Worm (Caenorhabditis elegans) whole organism, young adult: ENCODE results near the gene rpb-11.

Experiments
- F10E7.11 ChIP-seq: sonication (generic microtip); optimal IDR thresholded peaks from 2 replicates; lab custom pipeline; 2017; ENCODE audit warnings: mild to moderate bottlenecking, missing genetic modification characterization, moderate library complexity, missing compliant biosample characterization
- F37B4.10 ChIP-seq: fragments of 200-800 bp; sonication (Bioruptor generic); IDR thresholded peaks from 2 replicates; pipeline ENCODE4 v1.3.6; 2022; ENCODE audit warnings: missing genetic modification characterization, missing compliant biosample characterization
- F39B2.1 ChIP-seq: fragments of 200-800 bp; sonication (Bioruptor generic); IDR thresholded peaks from 2 replicates; pipeline ENCODE4 v1.3.6; 2022; ENCODE audit warnings: missing genetic modification reagents, missing genetic modification characterization, missing compliant biosample characterization
- F52B5.7 ChIP-seq: sonication (generic microtip); optimal IDR thresholded peaks from 2 replicates; lab custom pipeline; 2016; ENCODE audit warnings: mild to moderate bottlenecking, missing genetic modification characterization, missing compliant biosample characterization
- F55B11.4 ChIP-seq: sonication (generic microtip); optimal IDR thresholded peaks from 2 replicates; lab custom pipeline; 2016; ENCODE audit warnings: missing compliant biosample characterization, missing genetic modification characterization, borderline replicate concordance; ENCODE audit not compliant: insufficient read depth
- F57A8.1 ChIP-seq: fragments of 200-800 bp; sonication (Bioruptor generic); optimal IDR thresholded peaks from 2 replicates; lab custom pipeline; 2018; ENCODE audit warnings: mild to moderate bottlenecking, missing genetic modification characterization, moderate library complexity, missing compliant biosample characterization
- K12H6.12 ChIP-seq: fragments of 200-800 bp; sonication (Bioruptor generic); optimal IDR thresholded peaks from 2 replicates; lab custom pipeline; 2018; ENCODE audit warnings: mild to moderate bottlenecking, missing genetic modification characterization, missing compliant biosample characterization
- T07F8.4 ChIP-seq: sonication (generic microtip); optimal IDR thresholded peaks from 2 replicates; lab custom pipeline; 2016; ENCODE audit warnings: mild to moderate bottlenecking, missing genetic modification characterization, moderate library complexity, missing compliant biosample characterization
- T26A5.8 ChIP-seq: sonication (generic microtip); optimal IDR thresholded peaks from 2 replicates; lab custom pipeline; 2016; ENCODE audit warnings: missing genetic modification characterization, missing compliant biosample characterization
- Y53G8AR.9 ChIP-seq: fragments of 200-800 bp; sonication (Bioruptor generic); conservative IDR thresholded peaks from 2 replicates; pipeline ENCODE4 v1.3.6; 2022; ENCODE audit warnings: missing genetic modification reagents, missing genetic modification characterization, missing compliant biosample characterization
- Y56A3A.18 ChIP-seq: fragments of 200-800 bp; sonication (Bioruptor generic); IDR thresholded peaks from 2 replicates; pipeline ENCODE4 v1.3.6; 2022; ENCODE audit warnings: missing genetic modification reagents, missing genetic modification characterization, missing compliant biosample characterization
- ama-1 ChIP-seq, 3 experiments: fragments of 150-350 bp in 1 of 3; sonication (generic microtip) in 2 of 3; optimal IDR thresholded peaks; 2 replicates each; lab custom pipeline; 2014 to 2018; ENCODE audit warnings: missing biosample characterization in 2 of 3, missing genetic modification characterization in 2 of 3, missing genetic modification reagents in 2 of 3
- atf-7 ChIP-seq: sonication (generic microtip); optimal IDR thresholded peaks from 2 replicates; lab custom pipeline; 2017; ENCODE audit warnings: mild to moderate bottlenecking, missing genetic modification characterization, missing compliant biosample characterization
- attf-3 ChIP-seq: fragments of 200-800 bp; sonication (Bioruptor generic); conservative IDR thresholded peaks from 2 replicates; pipeline ENCODE4 v1.3.6; 2022; ENCODE audit warnings: missing genetic modification reagents, missing genetic modification characterization, missing compliant biosample characterization
- attf-5 ChIP-seq: fragments of 200-800 bp; sonication (Bioruptor generic); optimal IDR thresholded peaks from 2 replicates; lab custom pipeline; 2018; ENCODE audit warnings: mild to moderate bottlenecking, missing genetic modification characterization, missing compliant biosample characterization
- attf-6 ChIP-seq: fragments of 200-800 bp; sonication (Bioruptor generic); IDR thresholded peaks from 2 replicates; pipeline ENCODE4 v1.3.6; 2022; ENCODE audit warnings: missing genetic modification reagents, missing genetic modification characterization, missing compliant biosample characterization
- bed-1 ChIP-seq: fragments of 200-800 bp; sonication (Bioruptor generic); IDR thresholded peaks from 2 replicates; pipeline ENCODE4 v1.3.6; 2022; ENCODE audit warnings: missing genetic modification reagents, missing genetic modification characterization, missing compliant biosample characterization
- ceh-40 ChIP-seq: fragments of 200-800 bp; sonication (Bioruptor generic); IDR thresholded peaks from 2 replicates; pipeline ENCODE4 v1.3.6; 2022; ENCODE audit warnings: missing genetic modification characterization, missing compliant biosample characterization
- dox-1 ChIP-seq: fragments of 200-800 bp; sonication (Bioruptor generic); IDR thresholded peaks from 2 replicates; pipeline ENCODE4 v1.3.6; 2022; ENCODE audit warnings: missing genetic modification reagents, missing genetic modification characterization, missing compliant biosample characterization
- egrh-3 ChIP-seq: fragments of 200-800 bp; sonication (Bioruptor generic); IDR thresholded peaks from 2 replicates; pipeline ENCODE4 v1.3.6; 2022; ENCODE audit warnings: missing genetic modification reagents, missing genetic modification characterization, missing compliant biosample characterization
- ets-4 ChIP-seq: fragments of 200-800 bp; sonication (Bioruptor generic); optimal IDR thresholded peaks from 2 replicates; lab custom pipeline; 2018; ENCODE audit warnings: mild to moderate bottlenecking, missing genetic modification characterization, missing compliant biosample characterization
- gei-17 ChIP-seq: fragments of 200-800 bp; sonication (Bioruptor generic); optimal IDR thresholded peaks from 2 replicates; lab custom pipeline; 2018; ENCODE audit warnings: mild to moderate bottlenecking, missing genetic modification characterization, missing compliant biosample characterization
- hsf-1 ChIP-seq: fragments of 200-800 bp; sonication (Bioruptor generic); IDR thresholded peaks from 2 replicates; pipeline ENCODE4 v1.3.6; 2022; ENCODE audit warnings: missing genetic modification reagents, missing genetic modification characterization, missing compliant biosample characterization
- lag-1 ChIP-seq: fragments of 200-800 bp; sonication (Bioruptor generic); IDR thresholded peaks from 2 replicates; pipeline ENCODE4 v1.3.6; 2022; ENCODE audit warnings: missing genetic modification reagents, missing genetic modification characterization, missing compliant biosample characterization
- let-607 ChIP-seq, 2 experiments: fragments of 200-800 bp in 1 of 2; sonication (Bioruptor generic) in 1 of 2; sonication (generic microtip) in 1 of 2; optimal IDR thresholded peaks; 2 replicates each; lab custom pipeline; 2016 to 2018; ENCODE audit warnings: mild to moderate bottlenecking in 2 of 2, missing compliant biosample characterization in 2 of 2, missing genetic modification characterization in 2 of 2, moderate library complexity in 2 of 2, missing genotype in 1 of 2
- lin-26 ChIP-seq: fragments of 200-800 bp; sonication (Bioruptor generic); IDR thresholded peaks from 2 replicates; pipeline ENCODE4 v1.3.6; 2022; ENCODE audit warnings: missing genetic modification reagents, missing genetic modification characterization, missing compliant biosample characterization
- lin-54 ChIP-seq: fragments of 200-800 bp; sonication (Bioruptor generic); optimal IDR thresholded peaks from 2 replicates; lab custom pipeline; 2018; ENCODE audit warnings: mild to moderate bottlenecking, missing genetic modification characterization, missing compliant biosample characterization
- lir-1 ChIP-seq: fragments of 200-800 bp; sonication (Bioruptor generic); conservative IDR thresholded peaks from 2 replicates; pipeline ENCODE4 v1.3.6; 2022; ENCODE audit warnings: missing genetic modification reagents, missing genetic modification characterization, missing compliant biosample characterization
- lsl-1 ChIP-seq: fragments of 200-800 bp; sonication (Bioruptor generic); optimal IDR thresholded peaks from 2 replicates; lab custom pipeline; 2018; ENCODE audit warnings: mild to moderate bottlenecking, missing genetic modification characterization, moderate library complexity, missing compliant biosample characterization
- lsy-27 ChIP-seq: sonication (generic microtip); optimal IDR thresholded peaks from 2 replicates; lab custom pipeline; 2017; ENCODE audit warnings: missing genetic modification characterization, mild to moderate bottlenecking, missing compliant biosample characterization, antibody characterized with exemption, missing genotype, borderline replicate concordance; ENCODE audit not compliant: insufficient read depth
- madf-6 ChIP-seq: fragments of 200-800 bp; sonication (Bioruptor generic); IDR thresholded peaks from 2 replicates; pipeline ENCODE4 v1.3.6; 2022; ENCODE audit warnings: missing genetic modification reagents, missing genetic modification characterization, missing compliant biosample characterization
- mcd-1 ChIP-seq: fragments of 200-800 bp; sonication (Bioruptor generic); IDR thresholded peaks from 2 replicates; pipeline ENCODE4 v1.3.6; 2022; ENCODE audit warnings: missing genetic modification reagents, missing genetic modification characterization, missing compliant biosample characterization
- mel-28 ChIP-seq: sonication (generic microtip); optimal IDR thresholded peaks from 2 replicates; lab custom pipeline; 2016; ENCODE audit warnings: borderline replicate concordance, mild to moderate bottlenecking, missing genetic modification characterization, missing compliant biosample characterization
- mes-4 ChIP-seq: sonication (generic microtip); optimal IDR thresholded peaks from 2 replicates; lab custom pipeline; 2016; ENCODE audit warnings: missing genotype, missing genetic modification characterization, missing compliant biosample characterization
- nfya-2 ChIP-seq: fragments of 200-800 bp; sonication (Bioruptor generic); IDR thresholded peaks from 2 replicates; pipeline ENCODE4 v1.3.6; 2022; ENCODE audit warnings: missing genetic modification reagents, missing genetic modification characterization, missing compliant biosample characterization
- nfyb-1 ChIP-seq: fragments of 200-800 bp; sonication (Bioruptor generic); IDR thresholded peaks from 2 replicates; pipeline ENCODE4 v1.3.6; 2022; ENCODE audit warnings: missing genetic modification reagents, missing genetic modification characterization, missing compliant biosample characterization
- rec-8 ChIP-seq, 2 experiments: sonication (generic microtip); optimal IDR thresholded peaks; 2 replicates each; lab custom pipeline; 2016; ENCODE audit warnings: mild to moderate bottlenecking in 2 of 2, missing genetic modification characterization in 2 of 2, missing genetic modification reagents in 2 of 2, missing genotype in 2 of 2, missing biosample characterization in 1 of 2, missing compliant biosample characterization in 1 of 2, moderate library complexity in 1 of 2
- snpc-1.1 ChIP-seq: sonication (generic microtip); optimal IDR thresholded peaks from 2 replicates; lab custom pipeline; 2017; ENCODE audit warnings: missing genetic modification characterization, mild to moderate bottlenecking, missing compliant biosample characterization, antibody characterized with exemption, moderate library complexity, missing genotype, missing genetic modification reagents; ENCODE audit not compliant: insufficient read depth
- somi-1 ChIP-seq: fragments of 200-800 bp; sonication (Bioruptor generic); optimal IDR thresholded peaks from 2 replicates; lab custom pipeline; 2018; ENCODE audit warnings: mild to moderate bottlenecking, missing genetic modification characterization, missing compliant biosample characterization
- sptf-2 ChIP-seq: fragments of 200-800 bp; sonication (Bioruptor generic); optimal IDR thresholded peaks from 2 replicates; lab custom pipeline; 2018; ENCODE audit warnings: mild to moderate bottlenecking, missing genetic modification characterization, missing compliant biosample characterization
- unc-130 ChIP-seq: sonication (generic microtip); optimal IDR thresholded peaks from 2 replicates; lab custom pipeline; 2016; ENCODE audit warnings: missing genetic modification reagents, missing genetic modification characterization, missing compliant biosample characterization
- unc-62 ChIP-seq: fragments of 150-350 bp; optimal IDR thresholded peaks from 2 replicates; lab custom pipeline; 2014; ENCODE audit warnings: missing biosample characterization, missing genetic modification reagents, missing genetic modification characterization
- zfh-2 ChIP-seq: fragments of 200-800 bp; sonication (Bioruptor generic); conservative IDR thresholded peaks from 2 replicates; pipeline ENCODE4 v1.3.6; 2022; ENCODE audit warnings: missing genetic modification reagents, missing genetic modification characterization, missing compliant biosample characterization
- ztf-25 ChIP-seq: fragments of 200-800 bp; sonication (Bioruptor generic); IDR thresholded peaks from 2 replicates; pipeline ENCODE4 v1.3.6; 2022; ENCODE audit warnings: missing genetic modification reagents, missing genetic modification characterization, missing compliant biosample characterization

Gene rpb-11

DNA sequence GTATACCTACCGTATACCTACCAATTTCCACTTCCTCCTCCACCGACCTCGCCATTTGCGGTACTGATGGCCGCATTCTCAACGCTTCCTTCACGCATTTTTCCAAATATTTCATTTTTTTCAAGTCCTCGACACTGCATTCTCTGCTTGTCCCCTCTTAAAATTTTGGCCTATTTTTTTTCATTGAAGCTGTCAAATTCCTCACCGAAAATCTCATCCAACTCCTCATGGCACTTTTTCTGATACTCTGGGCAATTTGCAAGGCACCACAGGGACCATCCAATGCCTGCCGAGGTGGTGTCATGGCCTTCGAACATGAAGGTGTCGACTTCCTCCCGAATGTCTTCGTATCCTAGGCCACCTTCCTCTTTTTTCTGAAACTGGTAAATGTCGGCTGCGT, 45.2 kb upstream of the rpb-11 start:
- 0 out of 2 replicates have a peak, but pooled peaks have one; percentile 48 for TF ChIP-seq F37B4.10
- no peak for TF ChIP-seq Y56A3A.18 (GFP tag; lab: Robert Waterston, UW)

ce11 chrII:14016865-14017264, 43.0 kb upstream of the rpb-11 start, which contains the start of gene cyp-37A1:
TSS of gene cyp-37A1 (minus strand) at chrII:14016965.
- TF ChIP-seq F10E7.11 (tag; lab: Kevin White, UChicago) (no peak), Y56A3A.18 (GFP tag; lab: Robert Waterston, UW) (no peak), hsf-1 (no peak), rec-8 (tag; optimal IDR thresholded peaks at IDR 0.05; lab: Kevin White, UChicago) (no peak), F37B4.10 (no peak), lin-26 (GFP tag; lab: Robert Waterston, UW) (no peak), mel-28 (no peak), F39B2.1 (GFP tag; lab: Robert Waterston, UW) (no peak), bed-1 (GFP tag; lab: Robert Waterston, UW) (no peak), gei-17 (GFP tag; lab: Kevin White, UChicago) (no peak), nfyb-1 (GFP tag; lab: Robert Waterston, UW) (no peak), attf-5 (GFP tag; lab: Kevin White, UChicago) (no peak), zfh-2 (GFP tag; lab: Robert Waterston, UW) (no peak)

- TF ChIP-seq let-607 (tag; optimal IDR thresholded peaks at IDR 0.05; lab: Kevin White, UChicago) (peak; percentile 29 to 58), nfya-2 (GFP tag; lab: Robert Waterston, UW) (no peak), attf-6 (peak; percentile 96), unc-62 (no peak), bed-1 (GFP tag; lab: Robert Waterston, UW) (no peak), T26A5.8 (tag; lab: Kevin White, UChicago) (peak; percentile 78), egrh-3 (GFP tag; lab: Robert Waterston, UW) (peak; percentile 39; the same call in 1 of the 2 replicates), unc-130 (peak; percentile 60), ets-4 (GFP tag; lab: Kevin White, UChicago) (peak; percentile 0), K12H6.12 (tag; lab: Kevin White, UChicago) (peak; percentile 31), F57A8.1 (GFP tag; lab: Kevin White, UChicago) (no peak), lsl-1 (GFP tag; lab: Kevin White, UChicago) (peak; percentile 80), F52B5.7 (tag; lab: Kevin White, UChicago) (peak; percentile 72), snpc-1.1 (tag; lab: Kevin White, UChicago) (peak; percentile 99), mes-4 (tag; lab: Kevin White, UChicago) (peak; percentile 69), dox-1 (GFP tag; lab: Robert Waterston, UW) (peak; percentile 95), T07F8.4 (tag; lab: Kevin White, UChicago) (peak; percentile 39), lir-1 (no peak), somi-1 (peak; percentile 23), lsy-27 (tag; lab: Kevin White, UChicago) (peak; percentile 1), lin-26 (GFP tag; lab: Robert Waterston, UW) (peak; percentile 74), ztf-25 (GFP tag; lab: Robert Waterston, UW) (no peak), sptf-2 (peak; percentile 46), ama-1 (optimal IDR thresholded peaks at IDR 0.05; lab: Kevin White, UChicago) (peak; percentile 99), ama-1 (GFP tag; optimal IDR thresholded peaks at IDR 0.05; lab: Kevin White, UChicago) (peak; percentile 5 to 38), lin-54 (GFP tag; lab: Kevin White, UChicago) (peak; percentile 85), lag-1 (GFP tag; lab: Robert Waterston, UW) (no peak), madf-6 (GFP tag; lab: Robert Waterston, UW) (peak; percentile 91), atf-7 (peak; percentile 78), Y53G8AR.9 (GFP tag; lab: Robert Waterston, UW) (peak; percentile 62), mcd-1 (GFP tag; lab: Robert Waterston, UW) (peak; percentile 92), ceh-40 (GFP tag; lab: Robert Waterston, UW) (no peak), F55B11.4 (tag; lab: Kevin White, UChicago) (no peak), attf-3 (GFP tag; lab: Robert Waterston, UW) (no peak)
These were observed 41.7 kb upstream of the rpb-11 start for ce11 chrII:14018192-14018591.
